Fruit fly (Drosophila melanogaster) whole organism, embryonic: Measurements from ENCODE around the gene Rpn9.

ENCODE experiments used
- ATbp ChIP-seq: fragments of 200-800 bp; sonication (Bioruptor generic); optimal IDR thresholded peaks from 2 replicates; lab custom pipeline; 2017; ENCODE audit warnings: missing biosample characterization, mild to moderate bottlenecking, missing genetic modification characterization, missing genetic modification reagents
- BEAF-32 ChIP-seq: fragments of 200-800 bp; sonication (Bioruptor generic); optimal IDR thresholded peaks from 3 replicates; lab custom pipeline; 2017; ENCODE audit warnings: missing biosample characterization, missing genetic modification characterization, mild to moderate bottlenecking, moderate library complexity, missing genetic modification reagents
- CG12104 ChIP-seq: fragments of 200-800 bp; sonication (Bioruptor generic); optimal IDR thresholded peaks from 3 replicates; lab custom pipeline; 2016; ENCODE audit warnings: missing biosample characterization, missing genetic modification characterization
- CG12659 ChIP-seq: fragments of 200-800 bp; sonication (Bioruptor generic); optimal IDR thresholded peaks from 3 replicates; lab custom pipeline; 2017; ENCODE audit warnings: mild to moderate bottlenecking, missing biosample characterization, missing genetic modification reagents, missing genetic modification characterization
- CG17802 ChIP-seq: fragments of 200-800 bp; sonication (Bioruptor generic); optimal IDR thresholded peaks from 2 replicates; lab custom pipeline; 2018; ENCODE audit warnings: missing biosample characterization, mild to moderate bottlenecking, missing genetic modification characterization, moderate library complexity
- CG31388 ChIP-seq: fragments of 200-800 bp; sonication (Bioruptor generic); optimal IDR thresholded peaks from 2 replicates; lab custom pipeline; 2016; ENCODE audit warnings: missing biosample characterization, missing genetic modification characterization
- CG33213 ChIP-seq: fragments of 200-800 bp; sonication (Bioruptor generic); optimal IDR thresholded peaks from 3 replicates; lab custom pipeline; 2016; ENCODE audit warnings: missing biosample characterization, missing genetic modification characterization
- CG7556 ChIP-seq: fragments of 200-800 bp; sonication (Bioruptor generic); optimal IDR thresholded peaks from 2 replicates; lab custom pipeline; 2017; ENCODE audit warnings: missing biosample characterization, mild to moderate bottlenecking, missing genetic modification characterization
- Dp ChIP-seq: fragments of 200-800 bp; sonication (Bioruptor generic); optimal IDR thresholded peaks from 2 replicates; lab custom pipeline; 2018; ENCODE audit warnings: missing biosample characterization, mild to moderate bottlenecking, missing genetic modification characterization, moderate library complexity
- Gsc ChIP-seq: fragments of 200-800 bp; sonication (Bioruptor generic); IDR thresholded peaks from 2 replicates; pipeline ENCODE4 v1.3.6; 2022; ENCODE audit warnings: missing biosample characterization, missing genetic modification characterization
- NK7.1 ChIP-seq: fragments of 200-800 bp; sonication (Bioruptor generic); optimal IDR thresholded peaks from 3 replicates; lab custom pipeline; 2016; ENCODE audit warnings: missing biosample characterization, missing genetic modification characterization
- dpn ChIP-seq, 2 experiments: fragments of 200-800 bp; sonication (Bioruptor generic); optimal IDR thresholded peaks; 3 replicates each; lab custom pipeline; 2016; ENCODE audit warnings: missing biosample characterization in 2 of 2, missing genetic modification characterization in 2 of 2
- oc ChIP-seq: fragments of 200-800 bp; sonication (Bioruptor generic); optimal IDR thresholded peaks from 2 replicates; lab custom pipeline; 2018; ENCODE audit warnings: missing biosample characterization, mild to moderate bottlenecking, missing genetic modification characterization, moderate library complexity
- prd ChIP-seq, 3 experiments: fragments of >200 bp in 2 of 3; fragments of 200-800 bp in 1 of 3; sonication (Bioruptor generic) in 1 of 3; optimal IDR thresholded peaks in 2 of 3; IDR thresholded peaks in 1 of 3; 2 replicates in 2 of 3; 3 replicates in 1 of 3; pipeline versions ENCODE4 v1.3.6 to Lab custom; 2017 to 2022; ENCODE audit warnings: missing biosample characterization in 1 of 3, missing genetic modification characterization in 1 of 3
- salm ChIP-seq: fragments of 200-800 bp; sonication (Bioruptor generic); optimal IDR thresholded peaks from 2 replicates; lab custom pipeline; 2018; ENCODE audit warnings: missing biosample characterization, mild to moderate bottlenecking, missing genetic modification characterization
- yki ChIP-seq: fragments of >200 bp; optimal IDR thresholded peaks from 3 replicates; lab custom pipeline; 2018
- zfh2 ChIP-seq: fragments of 200-800 bp; sonication (Bioruptor generic); optimal IDR thresholded peaks from 2 replicates; lab custom pipeline; 2016; ENCODE audit warnings: missing biosample characterization, missing genetic modification characterization

Gene Rpn9

dm6 chr3R:23682203-23682602, 51.1 kb downstream of the Rpn9 start, which contains the start of gene CG16710:
Gene CG16710, plus strand, starts transcription at chr3R:23682503.
- TF ChIP-seq Gsc (GFP tag; lab: Robert Waterston, UW) (no peak), prd (optimal IDR thresholded peaks at IDR 0.05; lab: Kevin White, UChicago) (no peak), prd (GFP tag; IDR thresholded peaks at IDR 0.05; lab: Robert Waterston, UW) (no peak), salm (no peak), CG7556 (GFP tag; lab: Kevin White, UChicago) (no peak), zfh2 (no peak), CG33213 (GFP tag; lab: Kevin White, UChicago) (no peak), BEAF-32 (no peak), dpn (GFP tag; optimal IDR thresholded peaks at IDR 0.05; lab: Kevin White, UChicago) (no peak), Dp (GFP tag; lab: Kevin White, UChicago) (no peak), ATbp (GFP tag; lab: Kevin White, UChicago) (no peak), NK7.1 (GFP tag; lab: Kevin White, UChicago) (no peak), CG31388 (GFP tag; lab: Kevin White, UChicago) (no peak), CG12104 (GFP tag; lab: Kevin White, UChicago) (no peak), oc (no peak), CG12659 (GFP tag; lab: Kevin White, UChicago) (no peak), CG17802 (no peak), yki (lab: Kevin White, UChicago) (no peak)
